Worm (Caenorhabditis elegans): ENCODE data around the gene mff-1.

The mff-1 gene

DNA sequence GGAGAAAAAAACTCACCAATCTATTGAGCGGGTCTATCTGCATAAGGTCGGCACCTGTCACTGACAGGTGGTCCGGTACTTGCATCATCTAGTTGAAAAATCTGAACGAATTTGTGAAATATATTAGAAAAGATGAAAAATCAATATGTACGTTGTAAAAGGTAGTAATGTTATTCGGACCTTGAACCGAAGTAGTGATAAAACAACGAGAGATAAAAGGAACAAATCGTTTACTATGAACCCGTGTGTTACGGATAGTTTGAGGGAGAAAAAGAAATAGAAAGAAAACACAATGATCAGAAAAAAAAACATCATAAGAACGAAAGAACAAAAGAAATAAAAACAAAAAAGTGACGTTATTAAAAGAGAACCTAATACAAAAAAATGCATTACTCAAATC, at the start of gene mff-1:
Gene mff-1 (minus strand): TSS at position 101 of the 400 bp plus-strand sequence.
- TF ChIP-seq lsy-2 (tag; optimal IDR thresholded peaks at IDR 0.05), result no peak
- no peak for TF ChIP-seq nhr-77 (tag; optimal IDR thresholded peaks at IDR 0.05)
- no peak for TF ChIP-seq skn-1 (tag; optimal IDR thresholded peaks at IDR 0.05)
- no peak for TF ChIP-seq ZK546.5 (tag; optimal IDR thresholded peaks at IDR 0.05)
- no peak for TF ChIP-seq aly-2 (tag; optimal IDR thresholded peaks at IDR 0.05)
- TF ChIP-seq nhr-12 (tag; optimal IDR thresholded peaks at IDR 0.05), result no peak
- no peak for TF ChIP-seq fos-1 (tag; optimal IDR thresholded peaks at IDR 0.05)
- TF ChIP-seq mab-5 (tag; optimal IDR thresholded peaks at IDR 0.05), result no peak

DNA sequence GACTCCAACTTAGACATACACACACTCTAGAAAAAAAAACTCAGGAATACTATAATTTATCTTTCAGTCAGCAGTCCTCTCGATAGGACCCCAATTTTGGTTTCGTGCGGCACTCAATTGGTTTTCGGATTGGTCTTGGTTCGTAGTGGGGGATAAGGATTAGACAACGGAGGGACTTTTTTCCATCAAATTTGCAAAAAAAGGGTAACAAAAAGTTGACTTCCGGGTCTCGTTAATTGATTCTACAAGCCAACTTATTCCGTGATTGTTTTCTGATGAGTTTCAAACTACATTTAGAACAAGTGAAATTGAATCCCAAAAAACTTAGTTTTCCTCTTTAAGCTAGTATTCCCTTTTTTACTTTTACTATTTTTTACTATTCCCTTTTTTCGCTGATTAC, 47.3 kb upstream of the mff-1 start:
- TF ChIP-seq nhr-6 (tag; optimal IDR thresholded peaks at IDR 0.05) (no peak), ceh-16 (tag; optimal IDR thresholded peaks at IDR 0.05) (no peak), nhr-23 (tag; optimal IDR thresholded peaks at IDR 0.05) (no peak), unc-55 (GFP tag; optimal IDR thresholded peaks at IDR 0.05) (no peak)

DNA sequence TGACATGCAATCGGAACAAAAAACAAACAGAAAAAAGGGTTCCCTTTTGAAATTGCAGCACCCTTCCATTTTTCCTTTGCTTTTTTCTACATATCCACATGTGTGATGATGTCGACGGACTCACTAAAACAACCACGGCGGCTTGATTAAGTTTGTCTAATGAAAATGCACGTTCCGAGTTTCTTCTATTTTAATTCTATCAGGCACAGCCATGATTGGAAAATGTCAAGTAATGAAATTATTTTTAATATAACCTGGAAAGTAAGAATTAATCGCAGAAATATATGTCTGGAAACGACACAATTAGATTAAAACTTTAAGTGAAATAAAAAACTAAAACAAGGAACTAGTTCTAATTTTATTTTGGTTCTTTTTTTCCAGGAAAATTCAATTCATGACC, 46.8 kb upstream of the mff-1 start:
- TF ChIP-seq egl-27 (tag; optimal IDR thresholded peaks at IDR 0.05) (no peak), nhr-129 (tag; optimal IDR thresholded peaks at IDR 0.05) (no peak), nhr-23 (tag; optimal IDR thresholded peaks at IDR 0.05) (no peak), ZK546.5 (tag; optimal IDR thresholded peaks at IDR 0.05) (no peak), ztf-11 (tag; optimal IDR thresholded peaks at IDR 0.05) (no peak), sem-4 (tag; optimal IDR thresholded peaks at IDR 0.05) (no peak), nhr-11 (tag; optimal IDR thresholded peaks at IDR 0.05) (no peak), skn-1 (tag; optimal IDR thresholded peaks at IDR 0.05) (no peak), lin-13 (GFP tag; optimal IDR thresholded peaks at IDR 0.05) (no peak)

DNA sequence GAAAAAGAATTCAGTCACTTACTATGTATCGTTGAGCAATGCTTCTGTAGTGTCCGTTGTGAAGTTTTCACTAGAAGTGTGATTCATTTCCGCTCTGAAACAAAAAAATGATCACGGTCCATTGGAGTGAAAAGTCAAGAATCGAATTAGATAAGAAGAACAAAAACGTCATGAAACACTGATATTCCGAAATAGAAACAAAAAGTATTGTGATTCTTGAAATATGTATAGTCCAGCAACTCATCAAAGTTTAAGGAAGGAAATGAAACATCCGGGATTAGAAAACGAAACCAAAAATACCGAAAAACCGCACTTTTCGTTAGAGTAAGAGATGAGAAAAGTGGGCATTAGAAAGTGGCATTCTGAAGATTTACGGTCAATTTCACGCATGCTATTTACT, 45.6 kb upstream of the mff-1 start, which contains the start of gene npr-10:
Gene npr-10 (minus strand): TSS at position 101 of the 400 bp plus-strand sequence.
- TF ChIP-seq lin-39 (tag; optimal IDR thresholded peaks at IDR 0.05) (no peak), nhr-129 (tag; optimal IDR thresholded peaks at IDR 0.05) (no peak), nhr-10 (tag; optimal IDR thresholded peaks at IDR 0.05) (no peak), sma-3 (GFP tag; optimal IDR thresholded peaks at IDR 0.05) (no peak), dmd-4 (tag; optimal IDR thresholded peaks at IDR 0.05) (no peak)

DNA sequence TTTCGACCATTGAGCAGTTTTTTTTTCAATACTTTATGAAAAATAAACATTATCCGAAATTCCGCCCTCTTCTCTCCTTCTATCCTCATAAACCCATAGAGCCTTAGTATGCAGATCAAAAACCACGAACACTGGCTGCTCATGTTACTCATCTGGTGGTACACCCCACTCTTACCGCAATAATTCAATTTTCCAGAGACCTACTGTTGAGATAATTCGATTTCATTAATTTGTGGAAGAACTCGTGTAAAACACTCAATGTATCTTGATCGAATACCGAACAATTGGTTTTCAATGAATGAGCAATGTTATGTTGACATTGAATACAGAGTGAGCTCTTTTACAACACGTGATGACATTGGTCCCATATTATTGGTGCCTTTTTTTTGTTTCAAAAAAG, 34.4 kb upstream of the mff-1 start:
- TF ChIP-seq lin-11 (tag; optimal IDR thresholded peaks at IDR 0.05) (no peak), nhr-237 (tag; optimal IDR thresholded peaks at IDR 0.05) (no peak), nhr-10 (tag; optimal IDR thresholded peaks at IDR 0.05) (no peak), unc-39 (tag; optimal IDR thresholded peaks at IDR 0.05) (no peak), sem-4 (tag; optimal IDR thresholded peaks at IDR 0.05) (no peak), ztf-4 (tag; optimal IDR thresholded peaks at IDR 0.05) (no peak), skn-1 (tag; optimal IDR thresholded peaks at IDR 0.05) (no peak), unc-62 (GFP tag; optimal IDR thresholded peaks at IDR 0.05) (no peak), dmd-4 (tag; optimal IDR thresholded peaks at IDR 0.05) (no peak), mbf-1 (tag; optimal IDR thresholded peaks at IDR 0.05) (no peak), ceh-16 (tag; optimal IDR thresholded peaks at IDR 0.05) (no peak), elt-3 (tag; optimal IDR thresholded peaks at IDR 0.05) (no peak), F13H6.1 (tag; optimal IDR thresholded peaks at IDR 0.05) (no peak), nhr-12 (tag; optimal IDR thresholded peaks at IDR 0.05) (no peak)

DNA sequence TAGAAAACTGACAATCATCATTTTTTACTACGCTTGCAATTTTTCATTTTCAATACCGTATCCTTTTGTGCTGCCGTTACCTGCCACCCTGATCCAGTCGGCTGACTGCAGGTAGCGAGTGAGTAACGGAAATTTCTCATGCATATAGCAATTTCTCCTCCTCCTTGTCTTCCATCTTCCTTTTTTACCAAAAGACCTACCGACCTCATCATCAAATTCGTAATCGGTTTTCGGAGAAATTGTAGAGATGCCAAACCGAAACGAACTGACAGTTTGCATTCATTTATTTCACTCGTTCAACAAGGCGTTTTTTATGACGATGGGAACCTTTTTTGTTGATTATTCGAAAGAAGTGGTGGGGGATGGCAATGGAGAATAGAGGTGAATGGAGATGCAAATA, 29.3 kb upstream of the mff-1 start:
- TF ChIP-seq nhr-77 (tag; optimal IDR thresholded peaks at IDR 0.05), result no peak
- TF ChIP-seq blmp-1 (tag; optimal IDR thresholded peaks at IDR 0.05; ENCODE audit: insufficient read depth), result no peak
- no peak for TF ChIP-seq ztf-11 (tag; optimal IDR thresholded peaks at IDR 0.05)
- TF ChIP-seq ztf-1 (GFP tag; conservative IDR thresholded peaks at IDR 0.05), result no peak
- TF ChIP-seq snpc-4 (tag; optimal IDR thresholded peaks at IDR 0.05), result no peak
- TF ChIP-seq C34F6.9 (tag; optimal IDR thresholded peaks at IDR 0.05), result no peak
- no peak for TF ChIP-seq dmd-4 (tag; optimal IDR thresholded peaks at IDR 0.05)
- no peak for TF ChIP-seq gmeb-1 (tag; optimal IDR thresholded peaks at IDR 0.05)
- no peak for TF ChIP-seq mdl-1 (tag; optimal IDR thresholded peaks at IDR 0.05)
- TF ChIP-seq nhr-23 (tag; optimal IDR thresholded peaks at IDR 0.05), result no peak
- TF ChIP-seq nhr-129 (tag; optimal IDR thresholded peaks at IDR 0.05), result no peak
- no peak for TF ChIP-seq lin-39 (tag; optimal IDR thresholded peaks at IDR 0.05)
- TF ChIP-seq peb-1 (tag; optimal IDR thresholded peaks at IDR 0.05), result no peak
- TF ChIP-seq fos-1 (tag; optimal IDR thresholded peaks at IDR 0.05), result no peak
- no peak for TF ChIP-seq skn-1 (tag; optimal IDR thresholded peaks at IDR 0.05)
- no peak for TF ChIP-seq ZK546.5 (tag; optimal IDR thresholded peaks at IDR 0.05)
- TF ChIP-seq Y55F3AM.14 (GFP tag; optimal IDR thresholded peaks at IDR 0.05), result no peak
